Fruit fly (Drosophila melanogaster): ENCODE measurements around the gene Wdr82.
A peak's percentile ranks its signal among the peaks of the same experiment; 100 is the strongest.

The Wdr82 gene

DNA sequence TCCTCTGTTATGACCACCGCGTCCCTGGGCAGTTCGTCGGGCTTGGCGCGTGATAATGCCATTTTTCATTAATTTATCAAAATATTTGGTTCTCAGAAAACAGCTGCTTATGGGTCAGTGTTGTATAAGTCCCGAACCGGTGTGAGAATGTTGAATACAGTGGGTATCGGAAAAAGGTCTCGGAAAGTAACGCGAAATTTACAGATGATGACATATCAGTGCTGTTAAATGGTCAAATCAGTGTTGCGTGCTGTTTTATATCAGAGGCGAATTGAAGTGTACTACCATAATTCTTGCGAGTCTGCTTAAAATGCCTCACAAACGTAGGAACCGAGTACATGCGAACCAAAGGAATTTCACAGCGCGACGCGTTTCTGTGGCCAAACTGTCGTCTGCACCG, 8.4 kb downstream of the Wdr82 start, which contains the start of the genes CG13392 and Rcd4 (continued):
- TF ChIP-seq CG18599 (GFP tag; optimal IDR thresholded peaks at IDR 0.05) (peak; percentile 75), CG3065 (GFP tag; optimal IDR thresholded peaks at IDR 0.05) (no peak), ato (GFP tag; IDR thresholded peaks at IDR 0.05; ENCODE audit: partially characterized antibody) (peak; percentile 61; the same call in 1 of the 2 replicates), CG9609 (GFP tag; optimal IDR thresholded peaks at IDR 0.05) (peak; percentile 74), ranshi (GFP tag; IDR thresholded peaks at IDR 0.05) (peak; percentile 67), ERR (GFP tag; optimal IDR thresholded peaks at IDR 0.05) (peak; percentile 81), corto (GFP tag; optimal IDR thresholded peaks at IDR 0.05) (peak; percentile 38), prd (optimal IDR thresholded peaks at IDR 0.05) (no peak), prd (GFP tag; IDR thresholded peaks at IDR 0.05) (peak; percentile 53; the same call in 2 of the 3 replicates), CG10366 (GFP tag; IDR thresholded peaks at IDR 0.05) (peak; percentile 38; the same call in 1 of the 2 replicates), disco-r (GFP tag; optimal IDR thresholded peaks at IDR 0.05) (peak; percentile 12), tin (GFP tag; optimal IDR thresholded peaks at IDR 0.05) (peak; percentile 72), gsb-n (tag; optimal IDR thresholded peaks at IDR 0.05) (peak; percentile 21), Sox102F (GFP tag; optimal IDR thresholded peaks at IDR 0.05) (peak; percentile 16), HmgZ (tag; optimal IDR thresholded peaks at IDR 0.05) (peak; percentile 84), btn (GFP tag; optimal IDR thresholded peaks at IDR 0.05) (peak; percentile 30), Dfd (GFP tag; optimal IDR thresholded peaks at IDR 0.05) (no peak), Sin3A (optimal IDR thresholded peaks at IDR 0.05) (peak; percentile 32), stc (GFP tag; IDR thresholded peaks at IDR 0.05) (no peak), Lpt (GFP tag; optimal IDR thresholded peaks at IDR 0.05) (no peak), chif (GFP tag; optimal IDR thresholded peaks at IDR 0.05) (peak; percentile 47 to 65), CG2199 (GFP tag; IDR thresholded peaks at IDR 0.05) (no peak), zen (tag; optimal IDR thresholded peaks at IDR 0.05) (peak; percentile 76), Hr78 (GFP tag; optimal IDR thresholded peaks at IDR 0.05) (no peak), Scr (GFP tag; IDR thresholded peaks at IDR 0.05; ENCODE audit: partially characterized antibody) (peak; percentile 64), dysf (GFP tag; IDR thresholded peaks at IDR 0.05) (peak; percentile 72), Usf (GFP tag; optimal IDR thresholded peaks at IDR 0.05) (no peak), Myb (GFP tag; optimal IDR thresholded peaks at IDR 0.05) (peak; percentile 77), CG8765 (GFP tag; IDR thresholded peaks at IDR 0.05) (0 out of 2 replicates have a peak, but pooled peaks have one; percentile 30), CG12942 (GFP tag; optimal IDR thresholded peaks at IDR 0.05) (peak; percentile 71), CG8089 (GFP tag; optimal IDR thresholded peaks at IDR 0.05) (peak; percentile 11), ken (GFP tag; IDR thresholded peaks at IDR 0.05) (peak; percentile 71), CG7271 (tag; optimal IDR thresholded peaks at IDR 0.05) (peak; percentile 70), CG13287 (GFP tag; IDR thresholded peaks at IDR 0.05; ENCODE audit: partially characterized antibody) (peak; percentile 80), CG31224 (GFP tag; IDR thresholded peaks at IDR 0.05) (no peak; the same call in 1 of the 2 replicates), CG7963 (GFP tag; IDR thresholded peaks at IDR 0.05; ENCODE audit: partially characterized antibody) (peak; percentile 31; the same call in 1 of the 3 replicates), Adf1 (GFP tag; IDR thresholded peaks at IDR 0.05) (no peak; the same call in 1 of the 2 replicates), CG11504 (tag; optimal IDR thresholded peaks at IDR 0.05) (peak; percentile 46), ac (GFP tag; optimal IDR thresholded peaks at IDR 0.05) (no peak), CG15479 (GFP tag; optimal IDR thresholded peaks at IDR 0.05) (no peak), CG2712 (tag; optimal IDR thresholded peaks at IDR 0.05) (peak; percentile 46), CG7839 (tag; optimal IDR thresholded peaks at IDR 0.05) (peak; percentile 36), Fer3 (tag; optimal IDR thresholded peaks at IDR 0.05) (peak; percentile 73), amos (GFP tag; IDR thresholded peaks at IDR 0.05; ENCODE audit: partially characterized antibody) (peak; percentile 67), CG17361 (GFP tag; IDR thresholded peaks at IDR 0.05) (peak; percentile 28; the same call in 1 of the 3 replicates), ind (GFP tag; optimal IDR thresholded peaks at IDR 0.05) (peak; percentile 68), pita (GFP tag; optimal IDR thresholded peaks at IDR 0.05) (no peak), fru (optimal IDR thresholded peaks at IDR 0.05) (no peak), pho (GFP tag; optimal IDR thresholded peaks at IDR 0.05) (peak; percentile 79), Lhr (GFP tag; optimal IDR thresholded peaks at IDR 0.05) (peak; percentile 35), CTCF (GFP tag; optimal IDR thresholded peaks at IDR 0.05) (peak; percentile 11), CG9932 (GFP tag; IDR thresholded peaks at IDR 0.05) (peak; percentile 90)

Data from whole organism, embryonic.